Worm (Caenorhabditis elegans) whole organism, L4 larva: Measurements from ENCODE around the gene Y39G8B.10.
"Not testable (repeated sequence)": the region's sequence is repeated elsewhere in the genome, so short reads cannot be mapped to it uniquely, and the experiment has no call there.

Experiments used
- F10B5.3 ChIP-seq: sonication (generic microtip); optimal IDR thresholded peaks from 2 replicates; lab custom pipeline; 2016; ENCODE audit warnings: mild to moderate bottlenecking, missing genetic modification characterization, missing compliant biosample characterization
- F44E2.7 ChIP-seq: fragments of 200-800 bp; sonication (Bioruptor generic); IDR thresholded peaks from 2 replicates; pipeline ENCODE4 v2.1.2; 2022; ENCODE audit warnings: missing genetic modification characterization, missing compliant biosample characterization
- Y105C5A.15 ChIP-seq: fragments of 200-800 bp; sonication (Bioruptor generic); IDR thresholded peaks from 2 replicates; pipeline ENCODE4 v1.3.6; 2022; ENCODE audit warnings: missing genetic modification characterization, missing compliant biosample characterization
- Y5F2A.4 ChIP-seq: fragments of 200-800 bp; sonication (Bioruptor generic); optimal IDR thresholded peaks from 2 replicates; lab custom pipeline; 2018; ENCODE audit warnings: mild to moderate bottlenecking, missing genetic modification characterization, missing compliant biosample characterization
- Y75B8A.6 ChIP-seq: fragments of 200-800 bp; sonication (Bioruptor generic); IDR thresholded peaks from 2 replicates; pipeline ENCODE4 v1.3.6; 2022; ENCODE audit warnings: missing genetic modification reagents, missing genetic modification characterization, missing compliant biosample characterization
- aha-1 ChIP-seq: fragments of 150-350 bp; peaks from one replicate; lab custom pipeline; 2014; ENCODE audit warnings: missing biosample characterization, missing genetic modification characterization
- attf-4 ChIP-seq: sonication (generic microtip); optimal IDR thresholded peaks from 3 replicates; lab custom pipeline; 2017; ENCODE audit warnings: missing biosample characterization, missing genetic modification characterization
- ceh-32 ChIP-seq: sonication (generic microtip); optimal IDR thresholded peaks from 2 replicates; lab custom pipeline; 2016; ENCODE audit warnings: mild to moderate bottlenecking, missing genetic modification characterization, missing compliant biosample characterization; ENCODE audit not compliant: poor library complexity
- ces-1 ChIP-seq: fragments of 150-350 bp; sonication (generic microtip); optimal IDR thresholded peaks from 4 replicates; lab custom pipeline; 2014; ENCODE audit warnings: missing biosample characterization, missing genetic modification reagents, missing genetic modification characterization
- daf-12 ChIP-seq: fragments of 150-350 bp; optimal IDR thresholded peaks from 2 replicates; lab custom pipeline; 2014; ENCODE audit warnings: missing biosample characterization, missing genetic modification reagents, missing genetic modification characterization
- daf-19 ChIP-seq: fragments of 200-800 bp; sonication (Bioruptor generic); conservative IDR thresholded peaks from 2 replicates; pipeline ENCODE4 v1.3.6; 2022; ENCODE audit warnings: missing genetic modification characterization, missing compliant biosample characterization
- dve-1 ChIP-seq: sonication (generic microtip); optimal IDR thresholded peaks from 2 replicates; lab custom pipeline; 2017; ENCODE audit warnings: antibody characterized with exemption, mild to moderate bottlenecking, missing genetic modification characterization, missing compliant biosample characterization; ENCODE audit not compliant: insufficient read depth
- egl-43 ChIP-seq: fragments of 200-800 bp; sonication (Bioruptor generic); IDR thresholded peaks from 2 replicates; pipeline ENCODE4 v1.3.6; 2022; ENCODE audit warnings: missing genetic modification reagents, missing genetic modification characterization, missing compliant biosample characterization
- hif-1 ChIP-seq, 2 experiments: sonication (generic microtip); optimal IDR thresholded peaks; 2 replicates each; lab custom pipeline; 2016 to 2017; ENCODE audit warnings: missing compliant biosample characterization in 2 of 2, missing genetic modification characterization in 2 of 2, missing genetic modification reagents in 2 of 2, missing genotype in 2 of 2, mild to moderate bottlenecking in 1 of 2
- lim-7 ChIP-seq: fragments of 200-800 bp; sonication (Bioruptor generic); IDR thresholded peaks from 2 replicates; pipeline ENCODE4 v1.3.6; 2022; ENCODE audit warnings: missing genetic modification characterization, missing compliant biosample characterization
- lin-39 ChIP-seq: fragments of 150-350 bp; optimal IDR thresholded peaks from 2 replicates; lab custom pipeline; 2014; ENCODE audit warnings: missing biosample characterization, missing genetic modification reagents, missing genetic modification characterization
- lsy-2 ChIP-seq, 2 experiments: fragments of 150-350 bp in 1 of 2; sonication (generic microtip) in 1 of 2; optimal IDR thresholded peaks; 2 replicates each; lab custom pipeline; 2014 to 2017; ENCODE audit warnings: missing biosample characterization in 2 of 2, missing genetic modification characterization in 2 of 2
- mdl-1 ChIP-seq, 2 experiments: fragments of 150-350 bp in 1 of 2; sonication (generic microtip) in 1 of 2; optimal IDR thresholded peaks; 2 replicates each; lab custom pipeline; 2014 to 2017; ENCODE audit warnings: missing biosample characterization in 2 of 2, missing genetic modification characterization in 2 of 2
- mdt-29 ChIP-seq: fragments of 200-800 bp; sonication (Bioruptor generic); IDR thresholded peaks from 2 replicates; pipeline ENCODE4 v1.3.6; 2022; ENCODE audit warnings: missing genetic modification reagents, missing genetic modification characterization, missing compliant biosample characterization
- mep-1 ChIP-seq: fragments of 150-350 bp; sonication (generic microtip); optimal IDR thresholded peaks from 3 replicates; lab custom pipeline; 2014; ENCODE audit warnings: missing biosample characterization, missing genetic modification characterization
- mxl-3 ChIP-seq: fragments of 200-800 bp; sonication (Bioruptor generic); optimal IDR thresholded peaks from 2 replicates; lab custom pipeline; 2018; ENCODE audit warnings: mild to moderate bottlenecking, missing genetic modification characterization, missing compliant biosample characterization
- nhr-102 ChIP-seq: sonication (generic microtip); optimal IDR thresholded peaks from 2 replicates; lab custom pipeline; 2016; ENCODE audit warnings: mild to moderate bottlenecking, missing genetic modification characterization, moderate library complexity, missing compliant biosample characterization
- nhr-25 ChIP-seq: sonication (generic microtip); optimal IDR thresholded peaks from 2 replicates; lab custom pipeline; 2017; ENCODE audit warnings: missing genetic modification characterization, mild to moderate bottlenecking, missing compliant biosample characterization, antibody characterized with exemption, moderate library complexity, borderline replicate concordance; ENCODE audit not compliant: insufficient read depth
- nhr-28 ChIP-seq: fragments of 150-350 bp; optimal IDR thresholded peaks from 2 replicates; lab custom pipeline; 2014; ENCODE audit warnings: missing biosample characterization, missing genetic modification characterization
- nhr-42 ChIP-seq: fragments of 200-800 bp; sonication (Bioruptor generic); IDR thresholded peaks from 2 replicates; pipeline ENCODE4 v1.3.6; 2022; ENCODE audit warnings: missing genetic modification characterization, missing compliant biosample characterization
- nhr-77 ChIP-seq: fragments of 150-350 bp; optimal IDR thresholded peaks from 2 replicates; lab custom pipeline; 2014; ENCODE audit warnings: missing biosample characterization, missing genetic modification characterization
- rbr-2 ChIP-seq: sonication (generic microtip); optimal IDR thresholded peaks from 2 replicates; lab custom pipeline; 2016; ENCODE audit warnings: missing genotype, missing genetic modification characterization, missing compliant biosample characterization
- saeg-2 ChIP-seq: fragments of 200-800 bp; sonication (Bioruptor generic); IDR thresholded peaks from 2 replicates; pipeline ENCODE4 v1.3.6; 2022; ENCODE audit warnings: missing genetic modification reagents, missing genetic modification characterization, missing compliant biosample characterization
- set-16 ChIP-seq: fragments of 200-800 bp; sonication (Bioruptor generic); IDR thresholded peaks from 2 replicates; pipeline ENCODE4 v1.3.6; 2022; ENCODE audit warnings: missing genetic modification reagents, missing genetic modification characterization, missing compliant biosample characterization
- snpc-1.2 ChIP-seq: fragments of 200-800 bp; sonication (Bioruptor generic); IDR thresholded peaks from 2 replicates; pipeline ENCODE4 v1.3.6; 2022; ENCODE audit warnings: missing genetic modification reagents, missing genetic modification characterization, missing compliant biosample characterization
- unc-39 ChIP-seq: sonication (generic microtip); optimal IDR thresholded peaks from 2 replicates; lab custom pipeline; 2017; ENCODE audit warnings: missing biosample characterization, missing genetic modification characterization
- unc-62 ChIP-seq, 3 experiments: fragments of 150-350 bp in 1 of 3; sonication (generic microtip); optimal IDR thresholded peaks in 2 of 3; peaks in 1 of 3; 1 replicate in 1 of 3; 2 replicates in 2 of 3; lab custom pipeline; 2014 to 2017; ENCODE audit warnings: missing biosample characterization in 3 of 3, missing genetic modification characterization in 3 of 3, missing genetic modification reagents in 3 of 3, missing genotype in 1 of 3
- zfp-3 ChIP-seq: fragments of 200-800 bp; sonication (Bioruptor generic); conservative IDR thresholded peaks from 2 replicates; pipeline ENCODE4 v1.3.6; 2022; ENCODE audit warnings: missing genetic modification reagents, missing genetic modification characterization, missing compliant biosample characterization
- zip-2 ChIP-seq: fragments of 150-350 bp; optimal IDR thresholded peaks from 2 replicates; lab custom pipeline; 2014; ENCODE audit warnings: missing biosample characterization, missing genetic modification characterization
- ztf-11 ChIP-seq: fragments of 150-350 bp; optimal IDR thresholded peaks from 2 replicates; lab custom pipeline; 2014; ENCODE audit warnings: missing biosample characterization, missing genetic modification characterization

Gene Y39G8B.10

DNA sequence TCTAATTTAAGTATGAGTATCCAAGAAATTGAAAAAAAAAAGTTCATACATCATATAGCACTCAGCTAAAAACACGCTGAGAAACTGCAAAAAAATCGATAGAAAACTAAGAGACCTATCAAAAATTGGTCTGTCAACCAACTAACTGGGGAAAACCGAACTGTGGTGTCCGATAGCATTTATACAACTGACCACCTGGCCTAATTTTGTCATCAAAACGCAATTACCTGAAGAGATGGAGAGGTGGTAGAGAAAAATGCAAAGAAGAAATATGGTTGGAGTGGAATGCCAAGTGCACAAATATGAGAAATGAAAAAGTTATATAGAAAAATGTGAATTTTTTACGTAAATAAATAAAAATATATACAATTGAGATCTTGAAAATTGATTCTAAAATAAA, 9.4 kb downstream of the Y39G8B.10 start, which contains the start of gene Y39G8B.1 (continued):
- TF ChIP-seq nhr-28 (tag; lab: Kevin White, UChicago) (peak; percentile 51), nhr-77 (peak; percentile 46)

DNA sequence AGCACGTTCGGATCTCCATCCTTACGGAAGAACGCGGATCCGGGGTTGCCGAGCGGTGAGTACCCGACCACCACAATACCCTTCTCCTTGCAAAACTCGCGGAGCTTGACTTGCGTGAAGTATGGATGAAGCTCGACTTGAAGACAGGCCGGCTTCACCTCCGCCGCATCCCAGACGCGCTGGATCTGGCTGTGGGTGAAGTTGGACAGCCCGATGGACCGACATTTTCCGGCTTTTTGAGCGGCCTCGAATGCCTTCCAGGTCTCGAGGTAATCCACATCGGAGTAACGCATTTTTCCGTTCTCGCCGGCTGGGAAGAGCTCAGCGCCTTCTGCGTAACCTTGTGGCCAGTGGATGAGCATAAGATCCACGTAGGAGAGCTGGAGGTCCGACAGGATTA, 10.7 kb downstream of the Y39G8B.10 start:
- no peak for TF ChIP-seq lsy-2 (tag; optimal IDR thresholded peaks at IDR 0.05; lab: Kevin White, UChicago)
- peak; percentile 82 for TF ChIP-seq set-16 (GFP tag; lab: Robert Waterston, UW)
- 0 out of 2 replicates have a peak, but pooled peaks have one; percentile 32 for TF ChIP-seq egl-43 (GFP tag; lab: Robert Waterston, UW)
- peak; percentile 87 for TF ChIP-seq aha-1 (tag; lab: Kevin White, UChicago)
- TF ChIP-seq ceh-32 (tag; lab: Kevin White, UChicago), result no peak
- TF ChIP-seq nhr-42 (GFP tag; lab: Robert Waterston, UW), result peak; percentile 54
- TF ChIP-seq, all 104 proteins: peak for 4

ce11 chrII:13968979-13969378, 13.9 kb downstream of the Y39G8B.10 start, which contains the start of gene sre-43:
Gene sre-43 (minus strand): TSS chrII:13969079.
- TF ChIP-seq mdt-29 (GFP tag; lab: Robert Waterston, UW) (no peak), saeg-2 (GFP tag; lab: Robert Waterston, UW) (no peak), hif-1 (tag; optimal IDR thresholded peaks at IDR 0.05; lab: Kevin White, UChicago) (no peak), attf-4 (tag; lab: Kevin White, UChicago) (no peak), snpc-1.2 (GFP tag; lab: Robert Waterston, UW) (no peak), ztf-11 (no peak), lin-39 (tag; lab: Kevin White, UChicago) (no peak), F10B5.3 (tag; lab: Kevin White, UChicago) (no peak), daf-19 (no peak), lsy-2 (tag; optimal IDR thresholded peaks at IDR 0.05; lab: Kevin White, UChicago) (no peak), zip-2 (tag; lab: Kevin White, UChicago) (no peak), aha-1 (tag; lab: Kevin White, UChicago) (no peak), nhr-102 (tag; lab: Kevin White, UChicago) (no peak)

ce11 chrII:13968007-13968406, 14.9 kb downstream of the Y39G8B.10 start:
- TF ChIP-seq set-16 (GFP tag; lab: Robert Waterston, UW) (peak; percentile 47; the same call in 1 of the 2 replicates), unc-62 (GFP tag; optimal IDR thresholded peaks at IDR 0.05 in 1 of 2; lab: Kevin White, UChicago) (peak in 1 of 2 experiments; percentile 89), nhr-42 (GFP tag; lab: Robert Waterston, UW) (0 out of 2 replicates have a peak, but pooled peaks have one; percentile 25)
- TF ChIP-seq unc-62 (tag; optimal IDR thresholded peaks at IDR 0.05; lab: Kevin White, UChicago), result not testable (repeated sequence)

DNA sequence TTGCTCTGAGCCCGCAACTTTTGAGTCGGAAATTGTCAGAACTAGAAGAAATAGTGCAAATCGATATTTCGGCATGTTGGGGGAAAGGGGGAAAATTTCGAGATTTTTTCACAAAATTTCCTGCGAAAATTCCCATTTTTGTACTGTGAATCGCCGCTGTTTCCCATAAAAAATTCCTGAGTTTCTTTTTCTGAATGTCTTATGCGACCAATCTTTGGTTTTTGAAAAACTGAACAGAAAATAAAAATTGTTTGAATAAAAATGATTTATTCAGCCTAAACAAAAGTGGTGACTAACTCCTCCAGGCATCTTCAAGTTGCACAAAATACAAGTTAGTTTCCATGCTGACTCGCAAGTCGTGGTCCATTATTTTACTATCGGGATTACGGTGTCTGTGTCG, 16.7 kb downstream of the Y39G8B.10 start, which contains the start of gene W07G1.7:
Gene W07G1.7 (minus strand): TSS at position 101 of the 400 bp plus-strand sequence.
- TF ChIP-seq F44E2.7 (GFP tag; lab: Robert Waterston, UW) (no peak), Y5F2A.4 (no peak), lin-39 (tag; lab: Kevin White, UChicago) (no peak), mep-1 (tag; lab: Kevin White, UChicago) (no peak), zfp-3 (GFP tag; lab: Robert Waterston, UW) (no peak), ces-1 (GFP tag; lab: Kevin White, UChicago) (no peak)

ce11 chrII:13964325-13964724, 18.6 kb downstream of the Y39G8B.10 start:
- TF ChIP-seq Y105C5A.15 (GFP tag; lab: Robert Waterston, UW) (no peak), ces-1 (GFP tag; lab: Kevin White, UChicago) (no peak), dve-1 (no peak), mdl-1 (tag; optimal IDR thresholded peaks at IDR 0.05; lab: Kevin White, UChicago) (no peak), daf-12 (no peak), mxl-3 (no peak), rbr-2 (no peak), lim-7 (GFP tag; lab: Robert Waterston, UW) (no peak), unc-39 (tag; lab: Kevin White, UChicago) (no peak), nhr-42 (GFP tag; lab: Robert Waterston, UW) (no peak), Y75B8A.6 (no peak), nhr-25 (tag; lab: Kevin White, UChicago) (no peak), hif-1 (tag; optimal IDR thresholded peaks at IDR 0.05; lab: Kevin White, UChicago) (no peak)
